Fruit fly (Drosophila melanogaster) whole organism, prepupa: ENCODE data around the gene Pak3.
A peak's percentile ranks its signal among the peaks of the same experiment; 100 is the strongest.

Source experiments
- CG10631 ChIP-seq: fragments of 200-800 bp; sonication (Bioruptor generic); optimal IDR thresholded peaks from 2 replicates; lab custom pipeline; 2016; ENCODE audit warnings: missing biosample characterization, missing genetic modification characterization
- CG10669 ChIP-seq: fragments of 200-800 bp; sonication (Bioruptor generic); optimal IDR thresholded peaks from 3 replicates; lab custom pipeline; 2018; ENCODE audit warnings: missing biosample characterization, mild to moderate bottlenecking, missing genetic modification characterization, moderate library complexity
- CG11294 ChIP-seq: fragments of 200-800 bp; sonication (Bioruptor generic); IDR thresholded peaks from 2 replicates; pipeline ENCODE4 v1.3.6; 2022; ENCODE audit warnings: missing biosample characterization, missing genetic modification characterization
- CG11762 ChIP-seq: fragments of 200-800 bp; sonication (Bioruptor generic); optimal IDR thresholded peaks from 3 replicates; lab custom pipeline; 2016; ENCODE audit warnings: missing biosample characterization, missing genetic modification characterization; ENCODE audit not compliant: insufficient read depth
- CG11902 ChIP-seq: fragments of 200-800 bp; sonication (Bioruptor generic); optimal IDR thresholded peaks from 3 replicates; lab custom pipeline; 2016; ENCODE audit warnings: missing biosample characterization, missing genetic modification characterization
- CG15336 ChIP-seq: fragments of 200-800 bp; sonication (Bioruptor generic); IDR thresholded peaks from 2 replicates; pipeline ENCODE4 v1.3.6; 2022; ENCODE audit warnings: missing biosample characterization, missing genetic modification characterization
- CG1621 ChIP-seq: fragments of 200-800 bp; sonication (Bioruptor generic); optimal IDR thresholded peaks from 3 replicates; lab custom pipeline; 2018; ENCODE audit warnings: missing biosample characterization, mild to moderate bottlenecking, missing genetic modification characterization
- CG3032 ChIP-seq: fragments of 200-800 bp; optimal IDR thresholded peaks from 2 replicates; lab custom pipeline; 2019; ENCODE audit warnings: missing biosample characterization, mild to moderate bottlenecking, missing genetic modification characterization, moderate library complexity
- CG31627 ChIP-seq: fragments of 200-800 bp; sonication (Bioruptor generic); optimal IDR thresholded peaks from 3 replicates; lab custom pipeline; 2016; ENCODE audit warnings: missing biosample characterization, missing genetic modification characterization
- CG32006 ChIP-seq: fragments of 200-800 bp; sonication (Bioruptor generic); optimal IDR thresholded peaks from 3 replicates; lab custom pipeline; 2017; ENCODE audit warnings: missing biosample characterization, mild to moderate bottlenecking, missing genetic modification characterization
- CG34406 ChIP-seq: fragments of 200-800 bp; sonication (Bioruptor generic); optimal IDR thresholded peaks from 3 replicates; lab custom pipeline; 2016; ENCODE audit warnings: missing biosample characterization, missing genetic modification characterization
- CG3919 ChIP-seq: fragments of 200-800 bp; sonication (Bioruptor generic); optimal IDR thresholded peaks from 3 replicates; lab custom pipeline; 2016; ENCODE audit warnings: missing biosample characterization, missing genetic modification characterization
- CG6163 ChIP-seq: fragments of 200-800 bp; sonication (Bioruptor generic); IDR thresholded peaks from 3 replicates; pipeline ENCODE4 v1.3.6; 2022; ENCODE audit warnings: missing biosample characterization, missing genetic modification characterization
- CG6276 ChIP-seq: fragments of 200-800 bp; sonication (Bioruptor generic); optimal IDR thresholded peaks from 2 replicates; lab custom pipeline; 2017; ENCODE audit warnings: missing biosample characterization, mild to moderate bottlenecking, missing genetic modification characterization
- CG6792 ChIP-seq: fragments of 200-800 bp; sonication (Bioruptor generic); optimal IDR thresholded peaks from 3 replicates; lab custom pipeline; 2016; ENCODE audit warnings: missing biosample characterization, missing genetic modification characterization
- CG6808 ChIP-seq: fragments of 200-800 bp; sonication (Bioruptor generic); optimal IDR thresholded peaks from 3 replicates; lab custom pipeline; 2017; ENCODE audit warnings: missing biosample characterization, missing genetic modification characterization, mild to moderate bottlenecking, moderate library complexity, missing genetic modification reagents
- CG6854 ChIP-seq: fragments of 200-800 bp; sonication (Bioruptor generic); optimal IDR thresholded peaks from 2 replicates; lab custom pipeline; 2017; ENCODE audit warnings: missing biosample characterization, mild to moderate bottlenecking, missing genetic modification characterization
- CG7368 ChIP-seq: fragments of 200-800 bp; sonication (Bioruptor generic); optimal IDR thresholded peaks from 3 replicates; lab custom pipeline; 2016; ENCODE audit warnings: missing biosample characterization, missing genetic modification characterization
- CG8119 ChIP-seq: fragments of 200-800 bp; sonication (Bioruptor generic); IDR thresholded peaks from 3 replicates; pipeline ENCODE4 v1.3.6; 2022; ENCODE audit warnings: missing biosample characterization, missing genetic modification characterization
- CG9139 ChIP-seq: fragments of 200-800 bp; sonication (Bioruptor generic); optimal IDR thresholded peaks from 3 replicates; lab custom pipeline; 2017; ENCODE audit warnings: missing biosample characterization, mild to moderate bottlenecking, missing genetic modification characterization
- Eip75B ChIP-seq: fragments of 200-800 bp; sonication (Bioruptor generic); optimal IDR thresholded peaks from 3 replicates; lab custom pipeline; 2016; ENCODE audit warnings: missing biosample characterization, missing genetic modification characterization
- Eip78C ChIP-seq: fragments of 200-800 bp; sonication (Bioruptor generic); peaks from one replicate; lab custom pipeline; 2016; ENCODE audit warnings: missing biosample characterization, missing genetic modification characterization
- Eip93F ChIP-seq: fragments of 200-800 bp; sonication (Bioruptor generic); optimal IDR thresholded peaks from 2 replicates; lab custom pipeline; 2016; ENCODE audit warnings: missing biosample characterization, mild to moderate bottlenecking, missing genetic modification characterization
- Ets21C ChIP-seq: fragments of 200-800 bp; sonication (Bioruptor generic); optimal IDR thresholded peaks from 3 replicates; lab custom pipeline; 2016; ENCODE audit warnings: missing biosample characterization, missing genetic modification characterization
- Ets96B ChIP-seq: fragments of 200-800 bp; optimal IDR thresholded peaks from 2 replicates; lab custom pipeline; 2019; ENCODE audit warnings: missing biosample characterization, mild to moderate bottlenecking, missing genetic modification characterization, moderate library complexity
- Gug ChIP-seq: fragments of 200-800 bp; sonication (Bioruptor generic); IDR thresholded peaks from 2 replicates; pipeline ENCODE4 v1.3.6; 2022; ENCODE audit warnings: missing biosample characterization, missing genetic modification characterization
- Hr39 ChIP-seq: fragments of 200-800 bp; sonication (Bioruptor generic); optimal IDR thresholded peaks from 2 replicates; lab custom pipeline; 2016; ENCODE audit warnings: missing biosample characterization, missing genetic modification characterization
- Met ChIP-seq: fragments of 200-800 bp; sonication (Bioruptor generic); optimal IDR thresholded peaks from 3 replicates; lab custom pipeline; 2016; ENCODE audit warnings: missing biosample characterization, missing genetic modification characterization
- Sox102F ChIP-seq: fragments of 200-800 bp; sonication (Bioruptor generic); optimal IDR thresholded peaks from 2 replicates; lab custom pipeline; 2016; ENCODE audit warnings: missing biosample characterization, mild to moderate bottlenecking, missing genetic modification characterization
- Sox14 ChIP-seq: fragments of 200-800 bp; sonication (Bioruptor generic); optimal IDR thresholded peaks from 3 replicates; lab custom pipeline; 2016; ENCODE audit warnings: missing biosample characterization, missing genetic modification characterization
- Sox15 ChIP-seq: fragments of 200-800 bp; sonication (Bioruptor generic); optimal IDR thresholded peaks from 3 replicates; lab custom pipeline; 2016; ENCODE audit warnings: missing biosample characterization, missing genetic modification characterization
- achi ChIP-seq: fragments of 200-800 bp; sonication (Bioruptor generic); optimal IDR thresholded peaks from 3 replicates; lab custom pipeline; 2016; ENCODE audit warnings: missing biosample characterization, missing genetic modification characterization
- acj6 ChIP-seq: fragments of 200-800 bp; sonication (Bioruptor generic); optimal IDR thresholded peaks from 3 replicates; lab custom pipeline; 2016; ENCODE audit warnings: missing biosample characterization, missing genetic modification characterization
- dsx ChIP-seq: fragments of 200-800 bp; optimal IDR thresholded peaks from 3 replicates; lab custom pipeline; 2019; ENCODE audit warnings: missing biosample characterization, mild to moderate bottlenecking, missing genetic modification characterization, moderate library complexity; ENCODE audit not compliant: poor library complexity, severe bottlenecking
- eg ChIP-seq: fragments of 200-800 bp; sonication (Bioruptor generic); IDR thresholded peaks from 3 replicates; pipeline ENCODE4 v1.3.6; 2022; ENCODE audit warnings: missing biosample characterization, missing genetic modification characterization
- fd85E ChIP-seq: fragments of 200-800 bp; sonication (Bioruptor generic); optimal IDR thresholded peaks from 3 replicates; lab custom pipeline; 2016; ENCODE audit warnings: missing biosample characterization, missing genetic modification characterization
- fkh ChIP-seq: fragments of 200-800 bp; sonication (Bioruptor generic); optimal IDR thresholded peaks from 3 replicates; lab custom pipeline; 2017; ENCODE audit warnings: missing biosample characterization, mild to moderate bottlenecking, missing genetic modification characterization, moderate library complexity
- lz ChIP-seq: fragments of 200-800 bp; sonication (Bioruptor generic); optimal IDR thresholded peaks from 3 replicates; lab custom pipeline; 2016; ENCODE audit warnings: missing biosample characterization, missing genetic modification characterization
- net ChIP-seq: fragments of 200-800 bp; sonication (Bioruptor generic); optimal IDR thresholded peaks from 3 replicates; lab custom pipeline; 2016; ENCODE audit warnings: missing biosample characterization, missing genetic modification characterization
- spab ChIP-seq: fragments of 200-800 bp; sonication (Bioruptor generic); optimal IDR thresholded peaks from 2 replicates; lab custom pipeline; 2017; ENCODE audit warnings: missing biosample characterization, mild to moderate bottlenecking, missing genetic modification characterization, missing genetic modification reagents
- ss ChIP-seq, 2 experiments: fragments of 200-800 bp; sonication (Bioruptor generic); optimal IDR thresholded peaks; 2 replicates in 1 of 2; 3 replicates in 1 of 2; lab custom pipeline; 2017 to 2018; ENCODE audit warnings: mild to moderate bottlenecking in 2 of 2, missing biosample characterization in 2 of 2, missing genetic modification characterization in 2 of 2, moderate library complexity in 1 of 2
- svp ChIP-seq: fragments of 200-800 bp; sonication (Bioruptor generic); peaks from one replicate; lab custom pipeline; 2016; ENCODE audit warnings: missing biosample characterization, missing genetic modification characterization

Pak3 gene

dm6 chr3R:16453597-16453996 is at the start of gene Pak3:
TSS of gene Pak3 (minus strand) at chr3R:16453821.
- TF ChIP-seq CG8119 (no peak), CG6854 (peak; percentile 16)

- TF ChIP-seq CG10631 (GFP tag; lab: Kevin White, UChicago), result no peak
- TF ChIP-seq CG31627 (GFP tag; lab: Kevin White, UChicago), result no peak
- peak; percentile 4 for TF ChIP-seq CG6854
- TF ChIP-seq eg (GFP tag; lab: Robert Waterston, UW), result no peak
- no peak for TF ChIP-seq CG6276 (GFP tag; lab: Kevin White, UChicago)
- no peak for TF ChIP-seq Sox14 (GFP tag; lab: Kevin White, UChicago)
- TF ChIP-seq fd85E (GFP tag; lab: Kevin White, UChicago), result no peak
- TF ChIP-seq Eip75B (GFP tag; lab: Kevin White, UChicago), result no peak
- TF ChIP-seq svp (GFP tag; lab: Kevin White, UChicago), result peak; percentile 2
- peak in 1 of 2 experiments; percentile 4 for TF ChIP-seq ss (GFP tag; optimal IDR thresholded peaks at IDR 0.05; lab: Kevin White, UChicago)
- peak; percentile 65 for TF ChIP-seq Eip78C (GFP tag; lab: Kevin White, UChicago)
- TF ChIP-seq dsx (GFP tag; lab: Kevin White, UChicago), result no peak
- no peak for TF ChIP-seq Ets21C (GFP tag; lab: Kevin White, UChicago)
- no peak for TF ChIP-seq CG8119
- no peak for TF ChIP-seq CG6163 (GFP tag; lab: Robert Waterston, UW)
- no peak for TF ChIP-seq acj6
- no peak for TF ChIP-seq CG9139 (GFP tag; lab: Kevin White, UChicago)
- no peak for TF ChIP-seq CG11294 (GFP tag; lab: Robert Waterston, UW)
- TF ChIP-seq Sox15 (GFP tag; lab: Kevin White, UChicago), result no peak
- no peak for TF ChIP-seq fkh (GFP tag; lab: Kevin White, UChicago)
Measured at dm6 chr3R:16502595-16503305, 49.1 kb upstream of the Pak3 start, which contains the start of gene CG42342. TSS of gene CG42342 (plus strand) at chr3R:16502770.

DNA sequence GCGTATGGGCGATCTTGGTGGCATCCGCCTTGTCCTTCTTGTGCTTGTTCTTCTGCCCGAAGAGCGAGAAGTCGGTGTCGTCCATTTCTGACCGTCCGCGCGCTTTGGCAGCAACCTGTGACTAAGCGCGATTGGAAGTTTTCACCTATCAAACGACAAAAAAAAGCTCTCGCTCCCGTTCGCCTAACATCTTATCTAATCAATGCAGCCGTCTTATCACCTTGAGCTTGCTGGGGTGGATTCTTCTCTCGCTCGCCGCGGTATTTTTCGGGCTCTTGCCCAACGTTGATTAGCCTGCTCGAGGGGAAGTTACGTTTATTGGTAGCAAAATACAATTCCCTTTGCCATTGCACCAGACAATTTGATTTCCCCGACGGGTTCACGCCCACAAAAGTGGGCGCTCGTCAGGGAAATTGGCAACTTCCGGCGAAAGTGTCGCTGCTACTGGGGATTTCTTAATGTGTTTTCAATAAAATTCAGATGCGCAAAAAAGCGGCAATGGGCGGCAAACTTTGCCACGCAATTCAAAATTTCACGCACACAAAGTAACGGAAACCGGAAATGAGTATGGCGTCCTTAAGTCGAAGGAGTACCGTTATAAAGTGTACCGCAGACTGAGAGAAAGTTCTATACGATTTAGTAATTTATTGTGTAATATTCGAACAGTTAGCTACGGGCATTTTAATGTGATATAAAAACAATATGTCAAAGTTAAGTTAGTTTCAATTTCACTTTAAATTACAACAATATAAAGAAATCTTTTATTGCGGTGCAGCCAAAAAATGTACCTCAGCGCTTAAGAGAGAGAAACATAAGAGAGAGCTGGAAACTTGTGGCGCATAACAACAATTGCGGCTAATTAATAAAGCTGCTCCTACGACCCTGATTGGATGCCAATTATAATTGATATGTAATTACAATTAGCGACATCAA is 47.6 kb upstream of the Pak3 start, which contains the start of gene Decay:
TSS of gene Decay (minus strand) at position 132 of the 933 bp plus-strand sequence.
- no peak for TF ChIP-seq Ets96B
- no peak for TF ChIP-seq fkh (GFP tag; lab: Kevin White, UChicago)
- TF ChIP-seq CG3919 (GFP tag; lab: Kevin White, UChicago), result peak; percentile 63
- peak; percentile 46 for TF ChIP-seq achi (GFP tag; lab: Kevin White, UChicago)
- peak; percentile 55 for TF ChIP-seq Hr39 (GFP tag; lab: Kevin White, UChicago)
- TF ChIP-seq CG31627 (GFP tag; lab: Kevin White, UChicago), result peak; percentile 64
- TF ChIP-seq lz, result peak; percentile 48
- TF ChIP-seq CG9139 (GFP tag; lab: Kevin White, UChicago), result no peak
- TF ChIP-seq Met, result peak; percentile 65
- TF ChIP-seq Sox14 (GFP tag; lab: Kevin White, UChicago), result peak; percentile 50
- TF ChIP-seq Eip78C (GFP tag; lab: Kevin White, UChicago), result peak; percentile 87
- TF ChIP-seq CG10669, result no peak
- no peak for TF ChIP-seq Gug (GFP tag; lab: Robert Waterston, UW)
- TF ChIP-seq spab (GFP tag; lab: Kevin White, UChicago), result no peak
- TF ChIP-seq CG34406, result peak; percentile 24
- TF ChIP-seq CG10631 (GFP tag; lab: Kevin White, UChicago), result peak; percentile 26
- peak; percentile 54 for TF ChIP-seq acj6
- TF ChIP-seq CG11762 (GFP tag; lab: Kevin White, UChicago), result no peak
- TF ChIP-seq CG11294 (GFP tag; lab: Robert Waterston, UW), result no peak
- no peak for TF ChIP-seq CG6808 (GFP tag; lab: Kevin White, UChicago)
- peak; percentile 39 for TF ChIP-seq Eip75B (GFP tag; lab: Kevin White, UChicago)
- TF ChIP-seq CG1621, result no peak
- TF ChIP-seq CG6163 (GFP tag; lab: Robert Waterston, UW), result no peak
- peak; percentile 7 for TF ChIP-seq net (GFP tag; lab: Kevin White, UChicago)
- TF ChIP-seq CG11902, result no peak
- TF ChIP-seq CG6792, result peak; percentile 30
- no peak for TF ChIP-seq dsx (GFP tag; lab: Kevin White, UChicago)
- TF ChIP-seq Sox102F, result peak; percentile 61
- TF ChIP-seq CG6854, result peak; percentile 5
- peak; percentile 26 for TF ChIP-seq CG7368 (GFP tag; lab: Kevin White, UChicago)
- peak; percentile 37 for TF ChIP-seq CG32006 (GFP tag; lab: Kevin White, UChicago)
- no peak for TF ChIP-seq Eip93F (GFP tag; lab: Kevin White, UChicago)
- TF ChIP-seq CG3032, result no peak
- peak; percentile 52 for TF ChIP-seq CG15336 (GFP tag; lab: Robert Waterston, UW)
